Fruit fly (Drosophila melanogaster): Measurements from ENCODE around the gene CG3534.
A peak's percentile ranks its signal among the peaks of the same experiment; 100 is the strongest.

The CG3534 gene

DNA sequence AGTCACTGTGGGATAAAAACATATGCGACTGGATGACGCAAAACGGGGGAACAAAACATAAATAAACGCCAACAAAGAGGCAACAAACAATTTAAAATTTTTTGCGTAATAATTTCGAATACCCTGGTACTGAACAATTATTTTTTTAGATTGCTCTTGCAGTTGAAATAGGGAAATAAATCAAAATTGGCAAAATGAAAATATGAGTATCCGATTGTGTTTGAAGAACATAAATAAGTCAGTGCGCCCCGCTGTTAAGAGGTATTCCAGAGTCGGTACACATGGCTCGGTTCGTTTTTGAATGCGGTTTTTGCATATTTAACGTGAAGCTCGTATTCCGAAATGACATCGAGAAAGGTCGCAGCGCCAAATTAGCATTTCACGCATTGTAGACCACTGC is 10.7 kb upstream of the CG3534 start (continued):
- TF ChIP-seq Lpt (GFP tag; optimal IDR thresholded peaks at IDR 0.05) (no peak), Ets21C (GFP tag; optimal IDR thresholded peaks at IDR 0.05) (peak; percentile 56), CG6276 (GFP tag; optimal IDR thresholded peaks at IDR 0.05) (no peak), Sox15 (GFP tag; optimal IDR thresholded peaks at IDR 0.05) (peak; percentile 32), lz (GFP tag; optimal IDR thresholded peaks at IDR 0.05) (peak; percentile 77), CG34406 (GFP tag; optimal IDR thresholded peaks at IDR 0.05) (peak; percentile 19), CG8632 (GFP tag; optimal IDR thresholded peaks at IDR 0.05) (peak; percentile 17)

DNA sequence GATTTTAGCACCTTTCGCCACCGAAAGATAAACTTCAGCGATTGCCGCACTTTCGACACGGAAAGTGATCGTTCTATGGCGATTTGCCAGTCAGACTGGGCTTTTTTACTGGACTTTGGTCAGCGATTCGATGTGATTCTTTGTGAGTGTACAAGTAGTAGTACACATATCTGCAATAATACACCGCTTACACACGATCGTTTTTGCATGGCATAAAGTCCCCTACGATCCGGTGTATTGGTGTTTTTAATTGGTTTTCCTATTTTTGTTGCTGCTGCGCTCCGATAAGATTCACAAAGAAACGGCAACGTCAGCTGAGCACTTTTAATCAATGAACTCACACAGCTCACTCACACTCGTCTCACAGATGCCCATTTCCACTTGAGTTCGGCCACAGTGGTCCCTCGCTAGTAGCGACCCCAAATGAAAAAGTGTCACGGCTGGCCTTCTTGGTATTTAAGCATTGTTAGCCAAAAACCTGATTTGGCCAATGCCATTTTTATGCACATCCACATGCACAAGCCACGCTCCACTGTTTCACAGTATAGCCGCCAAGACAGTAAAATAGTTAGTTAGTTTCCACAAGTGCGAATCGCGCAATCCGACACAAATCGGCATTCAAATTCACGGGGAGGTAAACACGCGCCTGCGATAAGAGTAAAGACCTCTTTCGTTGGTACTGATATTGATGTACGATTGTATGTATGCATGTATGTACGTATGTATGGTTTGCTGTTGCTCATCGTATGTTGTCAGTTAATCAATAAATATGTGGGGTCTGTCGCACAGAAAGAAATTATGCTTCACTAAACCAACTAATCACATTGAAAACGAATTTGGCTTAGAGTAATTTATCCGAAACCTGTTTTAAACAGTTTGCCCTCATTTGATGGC is 9.8 kb upstream of the CG3534 start:
- TF ChIP-seq CG11762 (GFP tag; optimal IDR thresholded peaks at IDR 0.05; ENCODE audit: insufficient read depth): peak; percentile 42
- TF ChIP-seq dsx (GFP tag; optimal IDR thresholded peaks at IDR 0.05; ENCODE audit: poor library complexity, severe bottlenecking): peak; percentile 82
- peak; percentile 83 for TF ChIP-seq CG3032 (tag; optimal IDR thresholded peaks at IDR 0.05)
- TF ChIP-seq CG11294 (GFP tag; IDR thresholded peaks at IDR 0.05): peak; percentile 97
- TF ChIP-seq CG3919 (GFP tag; optimal IDR thresholded peaks at IDR 0.05): peak; percentile 89
- TF ChIP-seq Hr39 (GFP tag; optimal IDR thresholded peaks at IDR 0.05): peak; percentile 93
- TF ChIP-seq Sox15 (GFP tag; optimal IDR thresholded peaks at IDR 0.05): peak; percentile 88
- peak; percentile 82 for TF ChIP-seq Ets96B (tag; optimal IDR thresholded peaks at IDR 0.05)
- peak; percentile 93 for TF ChIP-seq CG31627 (GFP tag; optimal IDR thresholded peaks at IDR 0.05)
- TF ChIP-seq fd59A (GFP tag; optimal IDR thresholded peaks at IDR 0.05): peak; percentile 85
- peak; percentile 97 for TF ChIP-seq svp (GFP tag)
- TF ChIP-seq CG10631 (GFP tag; optimal IDR thresholded peaks at IDR 0.05): peak; percentile 85
- peak; percentile 84 for TF ChIP-seq CG10669 (GFP tag; optimal IDR thresholded peaks at IDR 0.05)
- TF ChIP-seq fd85E (GFP tag; optimal IDR thresholded peaks at IDR 0.05): peak; percentile 20
- TF ChIP-seq Eip75B (GFP tag; optimal IDR thresholded peaks at IDR 0.05): peak; percentile 89
- peak; percentile 75 for TF ChIP-seq CG6276 (GFP tag; optimal IDR thresholded peaks at IDR 0.05)
- peak; percentile 94 for TF ChIP-seq CG32006 (GFP tag; optimal IDR thresholded peaks at IDR 0.05)
- TF ChIP-seq Ets21C (GFP tag; optimal IDR thresholded peaks at IDR 0.05): peak; percentile 88
- TF ChIP-seq CG8632 (GFP tag; optimal IDR thresholded peaks at IDR 0.05): peak; percentile 84
- peak; percentile 91 for TF ChIP-seq fkh (GFP tag; optimal IDR thresholded peaks at IDR 0.05)
- peak; percentile 92 for TF ChIP-seq Met (GFP tag; optimal IDR thresholded peaks at IDR 0.05)
- peak; percentile 88 for TF ChIP-seq topi (GFP tag; optimal IDR thresholded peaks at IDR 0.05)
- peak; percentile 83 for TF ChIP-seq CG16779 (tag; optimal IDR thresholded peaks at IDR 0.05)
- peak; percentile 60 for TF ChIP-seq CG9139 (GFP tag; optimal IDR thresholded peaks at IDR 0.05)
- TF ChIP-seq cyc (GFP tag; optimal IDR thresholded peaks at IDR 0.05): peak; percentile 91
- TF ChIP-seq acj6 (GFP tag; optimal IDR thresholded peaks at IDR 0.05): peak; percentile 90
- peak; percentile 87 for TF ChIP-seq vri (GFP tag; optimal IDR thresholded peaks at IDR 0.05)
- peak; percentile 74 for TF ChIP-seq Blimp-1 (GFP tag; optimal IDR thresholded peaks at IDR 0.05)
- peak; percentile 92 for TF ChIP-seq esn (GFP tag; optimal IDR thresholded peaks at IDR 0.05)
- TF ChIP-seq CG6163 (GFP tag; IDR thresholded peaks at IDR 0.05): peak; percentile 96
- TF ChIP-seq Sox102F (GFP tag; optimal IDR thresholded peaks at IDR 0.05): peak; percentile 88
- peak; percentile 93 for TF ChIP-seq Sox14 (GFP tag; optimal IDR thresholded peaks at IDR 0.05)
- TF ChIP-seq spab (GFP tag; optimal IDR thresholded peaks at IDR 0.05): peak; percentile 82
- TF ChIP-seq ss (GFP tag; optimal IDR thresholded peaks at IDR 0.05): peak; percentile 72 to 85
- peak; percentile 83 for TF ChIP-seq CG34406 (GFP tag; optimal IDR thresholded peaks at IDR 0.05)
- peak; percentile 81 for TF ChIP-seq CG8319 (GFP tag; optimal IDR thresholded peaks at IDR 0.05)
- TF ChIP-seq CG7368 (GFP tag; optimal IDR thresholded peaks at IDR 0.05): peak; percentile 92
- peak; percentile 87 for TF ChIP-seq Lpt (GFP tag; optimal IDR thresholded peaks at IDR 0.05)
- peak; percentile 90 for TF ChIP-seq OdsH (GFP tag; optimal IDR thresholded peaks at IDR 0.05)
- peak; percentile 68 for TF ChIP-seq Eip93F (GFP tag; optimal IDR thresholded peaks at IDR 0.05)
- TF ChIP-seq lz (GFP tag; optimal IDR thresholded peaks at IDR 0.05): peak; percentile 93
- peak; percentile 82 for TF ChIP-seq Hr38 (GFP tag; optimal IDR thresholded peaks at IDR 0.05)
- TF ChIP-seq CG8119 (GFP tag; IDR thresholded peaks at IDR 0.05): peak; percentile 95
- TF ChIP-seq Gug (GFP tag; IDR thresholded peaks at IDR 0.05): peak; percentile 95
- peak; percentile 51 for TF ChIP-seq CG6854 (GFP tag; optimal IDR thresholded peaks at IDR 0.05)
- peak; percentile 87 for TF ChIP-seq Smox (GFP tag; optimal IDR thresholded peaks at IDR 0.05)
